Fruit fly (Drosophila melanogaster): ENCODE results near the gene FoxK.
A peak's percentile ranks its signal among the peaks of the same experiment; 100 is the strongest.

FoxK gene

DNA sequence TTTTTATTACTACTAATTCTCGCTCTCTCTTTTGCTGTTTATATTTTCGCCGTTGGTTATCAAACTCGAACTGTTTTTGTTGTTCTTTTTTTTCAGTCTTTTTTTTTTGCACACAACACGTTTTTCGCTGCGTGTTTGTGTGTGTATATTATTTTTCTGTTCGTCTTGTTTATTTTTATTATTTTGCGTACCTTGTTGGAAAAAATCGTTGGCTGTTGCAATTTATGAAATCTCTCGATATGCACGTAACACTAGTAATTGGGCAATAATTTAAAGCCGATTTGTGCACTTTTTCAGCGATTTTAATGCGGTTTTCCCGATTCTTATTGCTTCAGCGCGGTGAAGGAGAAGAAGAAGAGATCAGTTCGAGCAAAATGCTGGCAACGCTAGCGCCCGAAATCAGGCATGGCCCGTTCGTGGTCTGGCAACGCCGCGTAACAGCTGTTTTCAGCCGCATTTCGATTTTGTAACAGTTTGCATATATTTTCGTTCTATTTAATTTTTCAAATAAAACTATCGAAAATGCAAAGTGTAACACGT, at the start of gene FoxK, which contains the start of gene mRpL2 (continued):
- TF ChIP-seq pfk (GFP tag; optimal IDR thresholded peaks at IDR 0.05): no peak
- no peak for TF ChIP-seq Asciz (GFP tag; optimal IDR thresholded peaks at IDR 0.05)
- no peak for TF ChIP-seq CG1792 (GFP tag; optimal IDR thresholded peaks at IDR 0.05)
- no peak for TF ChIP-seq CG1602 (GFP tag; optimal IDR thresholded peaks at IDR 0.05)
- TF ChIP-seq Hey (tag; optimal IDR thresholded peaks at IDR 0.05): no peak
- TF ChIP-seq Nf-YA (GFP tag; IDR thresholded peaks at IDR 0.05): no peak
- no peak for TF ChIP-seq CG6765 (GFP tag; optimal IDR thresholded peaks at IDR 0.05)
- TF ChIP-seq caup (GFP tag; optimal IDR thresholded peaks at IDR 0.05; ENCODE audit: severe bottlenecking): peak; percentile 6
- no peak for TF ChIP-seq CG6854 (GFP tag; optimal IDR thresholded peaks at IDR 0.05)
- no peak for TF ChIP-seq Aef1 (GFP tag; IDR thresholded peaks at IDR 0.05)
- no peak for TF ChIP-seq h (optimal IDR thresholded peaks at IDR 0.05)
- TF ChIP-seq grn (GFP tag; optimal IDR thresholded peaks at IDR 0.05): no peak
- no peak for TF ChIP-seq nau (GFP tag; optimal IDR thresholded peaks at IDR 0.05)
- TF ChIP-seq Dfd (GFP tag; optimal IDR thresholded peaks at IDR 0.05): no peak
- TF ChIP-seq ash1 (GFP tag; optimal IDR thresholded peaks at IDR 0.05): no peak
- no peak for TF ChIP-seq CG4707 (GFP tag; optimal IDR thresholded peaks at IDR 0.05)
- TF ChIP-seq gce (GFP tag; IDR thresholded peaks at IDR 0.05): no peak
- no peak for TF ChIP-seq bab2 (GFP tag; optimal IDR thresholded peaks at IDR 0.05)
- no peak for TF ChIP-seq Fer3 (tag; optimal IDR thresholded peaks at IDR 0.05)
- TF ChIP-seq dati (GFP tag; IDR thresholded peaks at IDR 0.05): no peak
- no peak for TF ChIP-seq pb (GFP tag; optimal IDR thresholded peaks at IDR 0.05)
- no peak for TF ChIP-seq cad (GFP tag; optimal IDR thresholded peaks at IDR 0.05)
- no peak for TF ChIP-seq dysf (GFP tag; IDR thresholded peaks at IDR 0.05)
- TF ChIP-seq pnt (GFP tag; optimal IDR thresholded peaks at IDR 0.05): no peak
- TF ChIP-seq ac (GFP tag; optimal IDR thresholded peaks at IDR 0.05): no peak
- peak; percentile 78 for TF ChIP-seq sens (GFP tag)
- no peak for TF ChIP-seq CG17802 (tag; optimal IDR thresholded peaks at IDR 0.05)
- no peak for TF ChIP-seq CG9215 (GFP tag; IDR thresholded peaks at IDR 0.05)
- peak; percentile 2 for TF ChIP-seq gcm2 (GFP tag; optimal IDR thresholded peaks at IDR 0.05)
- TF ChIP-seq CG2199 (GFP tag; IDR thresholded peaks at IDR 0.05): no peak
- no peak for TF ChIP-seq Rx (GFP tag; IDR thresholded peaks at IDR 0.05)
- no peak for TF ChIP-seq CG10321 (GFP tag; IDR thresholded peaks at IDR 0.05)
- no peak for TF ChIP-seq al (GFP tag; IDR thresholded peaks at IDR 0.05)
- peak; percentile 4 for TF ChIP-seq Hmr (GFP tag; optimal IDR thresholded peaks at IDR 0.05)
- TF ChIP-seq jigr1 (GFP tag; IDR thresholded peaks at IDR 0.05): no peak
- TF ChIP-seq Dip2 (GFP tag; IDR thresholded peaks at IDR 0.05): no peak
- TF ChIP-seq gsb-n (tag; optimal IDR thresholded peaks at IDR 0.05): no peak
- TF ChIP-seq CG4820 (GFP tag; optimal IDR thresholded peaks at IDR 0.05): no peak
- TF ChIP-seq CG2678 (tag; optimal IDR thresholded peaks at IDR 0.05): no peak
- no peak for TF ChIP-seq Neu2 (GFP tag; optimal IDR thresholded peaks at IDR 0.05; ENCODE audit: borderline replicate concordance)
- no peak for TF ChIP-seq ab (GFP tag; optimal IDR thresholded peaks at IDR 0.05)
- peak; percentile 81 for TF ChIP-seq CG4617 (GFP tag; optimal IDR thresholded peaks at IDR 0.05; ENCODE audit: borderline replicate concordance)
- TF ChIP-seq sr (GFP tag; IDR thresholded peaks at IDR 0.05): no peak
- TF ChIP-seq CG17912 (GFP tag; optimal IDR thresholded peaks at IDR 0.05): peak; percentile 26
- TF ChIP-seq fd3F (GFP tag; optimal IDR thresholded peaks at IDR 0.05): no peak
- no peak for TF ChIP-seq CG12104 (GFP tag; optimal IDR thresholded peaks at IDR 0.05)
- no peak for TF ChIP-seq abd-A (tag; optimal IDR thresholded peaks at IDR 0.05)
- no peak for TF ChIP-seq CG7357 (GFP tag; IDR thresholded peaks at IDR 0.05)
- no peak for TF ChIP-seq CG16863 (GFP tag; optimal IDR thresholded peaks at IDR 0.05)
- no peak for TF ChIP-seq exex (tag; optimal IDR thresholded peaks at IDR 0.05)
- peak; percentile 64 for TF ChIP-seq cwo (GFP tag; optimal IDR thresholded peaks at IDR 0.05)
- peak; percentile 47 for TF ChIP-seq BEAF-32 (GFP tag; optimal IDR thresholded peaks at IDR 0.05)
